Worm (Caenorhabditis elegans) whole organism, late embryonic: ENCODE data around the gene ZK470.2.
A peak's percentile ranks its signal among the peaks of the same experiment; 100 is the strongest.

Source experiments
- C08G9.2 ChIP-seq: sonication (generic microtip); optimal IDR thresholded peaks from 2 replicates; lab custom pipeline; 2016; ENCODE audit warnings: mild to moderate bottlenecking, missing genetic modification characterization, moderate library complexity, missing compliant biosample characterization
- C38D4.7 ChIP-seq: fragments of 200-800 bp; sonication (Bioruptor generic); optimal IDR thresholded peaks from 2 replicates; lab custom pipeline; 2018; ENCODE audit warnings: mild to moderate bottlenecking, missing genetic modification characterization, moderate library complexity, missing compliant biosample characterization
- K02D7.2 ChIP-seq: sonication (generic microtip); optimal IDR thresholded peaks from 2 replicates; lab custom pipeline; 2017; ENCODE audit warnings: mild to moderate bottlenecking, missing genetic modification characterization, missing compliant biosample characterization
- K09A11.1 ChIP-seq: sonication (generic microtip); optimal IDR thresholded peaks from 2 replicates; lab custom pipeline; 2017; ENCODE audit warnings: antibody characterized with exemption, mild to moderate bottlenecking, missing genetic modification characterization, missing compliant biosample characterization; ENCODE audit not compliant: insufficient read depth
- T23F11.4 ChIP-seq: fragments of 200-800 bp; sonication (Bioruptor generic); optimal IDR thresholded peaks from 2 replicates; lab custom pipeline; 2018; ENCODE audit warnings: mild to moderate bottlenecking, missing genetic modification characterization, missing compliant biosample characterization
- ahr-1 ChIP-seq: sonication (generic microtip); optimal IDR thresholded peaks from 2 replicates; lab custom pipeline; 2016; ENCODE audit warnings: missing genetic modification characterization, missing compliant biosample characterization
- ceh-14 ChIP-seq: sonication (generic microtip); optimal IDR thresholded peaks from 2 replicates; lab custom pipeline; 2016; ENCODE audit warnings: missing genotype, missing genetic modification characterization, missing compliant biosample characterization
- ceh-18 ChIP-seq: sonication (generic microtip); optimal IDR thresholded peaks from 2 replicates; lab custom pipeline; 2016; ENCODE audit warnings: missing genetic modification characterization, missing compliant biosample characterization
- ceh-19 ChIP-seq: fragments of 200-800 bp; sonication (Bioruptor generic); optimal IDR thresholded peaks from 2 replicates; lab custom pipeline; 2018; ENCODE audit warnings: mild to moderate bottlenecking, missing genetic modification characterization, missing compliant biosample characterization
- ceh-22 ChIP-seq: sonication (generic microtip); optimal IDR thresholded peaks from 2 replicates; lab custom pipeline; 2017; ENCODE audit warnings: missing biosample characterization, missing genetic modification characterization
- ceh-31 ChIP-seq: sonication (generic microtip); optimal IDR thresholded peaks from 2 replicates; lab custom pipeline; 2016; ENCODE audit warnings: missing genetic modification characterization, missing compliant biosample characterization
- ceh-45 ChIP-seq: fragments of 200-800 bp; sonication (Bioruptor generic); IDR thresholded peaks from 2 replicates; pipeline ENCODE4 v1.3.6; 2022; ENCODE audit warnings: missing genetic modification reagents, missing genetic modification characterization, missing compliant biosample characterization
- ceh-6 ChIP-seq: fragments of 200-800 bp; sonication (Bioruptor generic); optimal IDR thresholded peaks from 2 replicates; lab custom pipeline; 2018; ENCODE audit warnings: mild to moderate bottlenecking, missing genetic modification characterization, missing compliant biosample characterization
- che-1 ChIP-seq: sonication (generic microtip); optimal IDR thresholded peaks from 2 replicates; lab custom pipeline; 2016; ENCODE audit warnings: mild to moderate bottlenecking, missing genetic modification characterization, missing compliant biosample characterization
- ets-4 ChIP-seq: sonication (generic microtip); optimal IDR thresholded peaks from 2 replicates; lab custom pipeline; 2016; ENCODE audit warnings: missing genetic modification characterization, missing compliant biosample characterization
- fkh-6 ChIP-seq: sonication (generic microtip); optimal IDR thresholded peaks from 2 replicates; lab custom pipeline; 2016; ENCODE audit warnings: missing genetic modification characterization, missing compliant biosample characterization
- hlh-13 ChIP-seq: fragments of 200-800 bp; sonication (Bioruptor generic); optimal IDR thresholded peaks from 2 replicates; lab custom pipeline; 2018; ENCODE audit warnings: mild to moderate bottlenecking, missing genetic modification characterization, missing compliant biosample characterization
- hlh-6 ChIP-seq: sonication (generic microtip); optimal IDR thresholded peaks from 2 replicates; lab custom pipeline; 2016; ENCODE audit warnings: missing genotype, missing genetic modification characterization, missing compliant biosample characterization
- hlh-8 ChIP-seq: sonication (generic microtip); optimal IDR thresholded peaks from 2 replicates; lab custom pipeline; 2016; ENCODE audit warnings: missing genotype, missing genetic modification characterization, missing compliant biosample characterization
- lim-6 ChIP-seq: sonication (generic microtip); optimal IDR thresholded peaks from 2 replicates; lab custom pipeline; 2016; ENCODE audit warnings: missing genetic modification characterization, missing compliant biosample characterization
- madf-2 ChIP-seq: sonication (generic microtip); optimal IDR thresholded peaks from 2 replicates; lab custom pipeline; 2017; ENCODE audit warnings: missing genetic modification characterization, missing compliant biosample characterization
- nhr-11 ChIP-seq: fragments of 150-350 bp; optimal IDR thresholded peaks from 2 replicates; lab custom pipeline; 2014; ENCODE audit warnings: missing biosample characterization, missing genetic modification characterization
- nhr-232 ChIP-seq: sonication (generic microtip); optimal IDR thresholded peaks from 2 replicates; lab custom pipeline; 2016; ENCODE audit warnings: missing genetic modification characterization, missing compliant biosample characterization
- pag-3 ChIP-seq: sonication (generic microtip); optimal IDR thresholded peaks from 2 replicates; lab custom pipeline; 2016; ENCODE audit warnings: missing compliant biosample characterization, missing genetic modification characterization, borderline replicate concordance
- pqm-1 ChIP-seq: sonication (generic microtip); optimal IDR thresholded peaks from 2 replicates; lab custom pipeline; 2016; ENCODE audit warnings: missing genetic modification characterization, missing compliant biosample characterization
- pros-1 ChIP-seq: fragments of 150-350 bp; optimal IDR thresholded peaks from 2 replicates; lab custom pipeline; 2014; ENCODE audit warnings: missing biosample characterization, missing genetic modification reagents, missing genetic modification characterization
- ref-2 ChIP-seq: sonication (generic microtip); optimal IDR thresholded peaks from 2 replicates; lab custom pipeline; 2016; ENCODE audit warnings: missing genetic modification characterization, missing compliant biosample characterization
- rnt-1 ChIP-seq: sonication (generic microtip); optimal IDR thresholded peaks from 2 replicates; lab custom pipeline; 2016; ENCODE audit warnings: missing genetic modification characterization, missing compliant biosample characterization
- sox-2 ChIP-seq: fragments of 200-800 bp; sonication (Bioruptor generic); IDR thresholded peaks from 2 replicates; pipeline ENCODE4 v1.3.6; 2022; ENCODE audit warnings: missing genetic modification reagents, missing genetic modification characterization, missing compliant biosample characterization
- sox-4 ChIP-seq: sonication (generic microtip); optimal IDR thresholded peaks from 2 replicates; lab custom pipeline; 2017; ENCODE audit warnings: mild to moderate bottlenecking, missing genetic modification characterization, inconsistent platforms, missing compliant biosample characterization
- tbx-2 ChIP-seq: sonication (generic microtip); optimal IDR thresholded peaks from 2 replicates; lab custom pipeline; 2016; ENCODE audit warnings: missing genetic modification characterization, missing compliant biosample characterization
- unc-42 ChIP-seq: sonication (generic microtip); optimal IDR thresholded peaks from 2 replicates; lab custom pipeline; 2016; ENCODE audit warnings: missing genotype, missing genetic modification characterization, missing compliant biosample characterization
- unc-55 ChIP-seq: sonication (generic microtip); optimal IDR thresholded peaks from 2 replicates; lab custom pipeline; 2017; ENCODE audit warnings: missing biosample characterization, missing genetic modification reagents, missing genetic modification characterization
- unc-86 ChIP-seq: sonication (generic microtip); optimal IDR thresholded peaks from 2 replicates; lab custom pipeline; 2016; ENCODE audit warnings: missing genetic modification characterization, missing compliant biosample characterization
- ztf-16 ChIP-seq: sonication (generic microtip); optimal IDR thresholded peaks from 2 replicates; lab custom pipeline; 2017; ENCODE audit warnings: missing genetic modification characterization, missing compliant biosample characterization

ZK470.2 gene

ce11 chrX:4123368-4123767, 11.6 kb upstream of the ZK470.2 start:
- peak; percentile 23 for TF ChIP-seq ceh-14
- TF ChIP-seq unc-55 (GFP tag; lab: Kevin White, UChicago), result peak; percentile 38
- no peak for TF ChIP-seq ahr-1
- no peak for TF ChIP-seq hlh-8 (tag; lab: Kevin White, UChicago)
- peak; percentile 52 for TF ChIP-seq unc-42 (tag; lab: Kevin White, UChicago)

ce11 chrX:4125165-4125803, 9.7 kb upstream of the ZK470.2 start:
- TF ChIP-seq hlh-13 (no peak), lim-6 (peak; percentile 2), unc-42 (tag; lab: Kevin White, UChicago) (peak; percentile 94), ceh-22 (tag; lab: Kevin White, UChicago) (no peak)

- no peak for TF ChIP-seq ahr-1
- peak; percentile 57 for TF ChIP-seq unc-42 (tag; lab: Kevin White, UChicago)
Measured at ce11 chrX:4128684-4129083, 6.3 kb upstream of the ZK470.2 start.

- TF ChIP-seq pqm-1 (tag; lab: Kevin White, UChicago) (no peak), madf-2 (tag; lab: Kevin White, UChicago) (no peak), unc-86 (no peak), ahr-1 (no peak)
Measured at ce11 chrX:4131354-4131753, 3.6 kb upstream of the ZK470.2 start.

ce11 chrX:4132243-4132642, 2.7 kb upstream of the ZK470.2 start:
- TF ChIP-seq ceh-18 (tag; lab: Kevin White, UChicago), result no peak
- TF ChIP-seq ceh-31, result no peak
- TF ChIP-seq ceh-19 (GFP tag; lab: Kevin White, UChicago), result no peak
- no peak for TF ChIP-seq pag-3 (tag; lab: Kevin White, UChicago)
- no peak for TF ChIP-seq hlh-6
- no peak for TF ChIP-seq T23F11.4 (GFP tag; lab: Kevin White, UChicago)
- TF ChIP-seq unc-42 (tag; lab: Kevin White, UChicago), result no peak
- no peak for TF ChIP-seq K02D7.2 (tag; lab: Kevin White, UChicago)
- TF ChIP-seq ets-4 (tag; lab: Kevin White, UChicago), result no peak
- no peak for TF ChIP-seq ceh-45 (GFP tag; lab: Robert Waterston, UW)
- no peak for TF ChIP-seq sox-4 (tag; lab: Kevin White, UChicago)
- no peak for TF ChIP-seq sox-2 (GFP tag; lab: Robert Waterston, UW)
- TF ChIP-seq C08G9.2 (tag; lab: Kevin White, UChicago), result no peak
- TF ChIP-seq nhr-232 (tag; lab: Kevin White, UChicago), result no peak
- TF ChIP-seq ceh-14, result no peak
- TF ChIP-seq, all 69 proteins: peak for 0

- TF ChIP-seq unc-42 (tag; lab: Kevin White, UChicago), result no peak
- no peak for TF ChIP-seq K09A11.1 (tag; lab: Kevin White, UChicago)
- no peak for TF ChIP-seq ceh-18 (tag; lab: Kevin White, UChicago)
- TF ChIP-seq fkh-6 (tag; lab: Kevin White, UChicago), result no peak
- TF ChIP-seq ceh-19 (GFP tag; lab: Kevin White, UChicago), result no peak
Measured at ce11 chrX:4133378-4133777, 1.6 kb upstream of the ZK470.2 start.

ce11 chrX:4136547-4137311, 1.8 kb downstream of the ZK470.2 start:
- TF ChIP-seq ref-2 (no peak), ceh-6 (GFP tag; lab: Kevin White, UChicago) (no peak), pros-1 (tag; lab: Kevin White, UChicago) (no peak), K09A11.1 (tag; lab: Kevin White, UChicago) (no peak), rnt-1 (no peak), che-1 (no peak), unc-42 (tag; lab: Kevin White, UChicago) (no peak), tbx-2 (tag; lab: Kevin White, UChicago) (no peak), nhr-11 (tag; lab: Kevin White, UChicago) (no peak), ztf-16 (tag; lab: Kevin White, UChicago) (no peak), lim-6 (no peak), unc-86 (no peak), ets-4 (tag; lab: Kevin White, UChicago) (no peak), C38D4.7 (GFP tag; lab: Kevin White, UChicago) (no peak)
